Worm (Caenorhabditis elegans) whole organism, L3 larva: Measurements from ENCODE around the gene cap-1.

Experiments used
- elt-2 ChIP-seq: sonication (generic microtip); optimal IDR thresholded peaks from 2 replicates; lab custom pipeline; 2016; ENCODE audit warnings: missing genetic modification reagents, mild to moderate bottlenecking, missing genetic modification characterization, missing compliant biosample characterization
- elt-3 ChIP-seq, 3 experiments: fragments of 150-350 bp in 1 of 3; sonication (generic microtip) in 2 of 3; optimal IDR thresholded peaks; 2 replicates in 2 of 3; 4 replicates in 1 of 3; lab custom pipeline; 2014 to 2017; ENCODE audit warnings: missing biosample characterization in 3 of 3, missing genetic modification characterization in 3 of 3
- hmg-11 ChIP-seq: sonication (generic microtip); optimal IDR thresholded peaks from 2 replicates; lab custom pipeline; 2016; ENCODE audit warnings: missing genetic modification characterization, missing compliant biosample characterization
- nhr-12 ChIP-seq: fragments of 150-350 bp; optimal IDR thresholded peaks from 2 replicates; lab custom pipeline; 2014; ENCODE audit warnings: missing biosample characterization, missing genetic modification characterization
- nhr-25 ChIP-seq: sonication (generic microtip); optimal IDR thresholded peaks from 2 replicates; lab custom pipeline; 2017; ENCODE audit warnings: missing biosample characterization, missing genetic modification characterization
- pha-4 ChIP-seq: fragments of 150-350 bp; optimal IDR thresholded peaks from 2 replicates; lab custom pipeline; 2014; ENCODE audit warnings: missing biosample characterization, missing genetic modification reagents, missing genetic modification characterization

Gene cap-1

ce11 chrIV:7178942-7179341 is 51.1 kb downstream of the cap-1 start, which contains the start of gene C42D4.3:
Gene C42D4.3, plus strand, starts transcription at chrIV:7179239.
- TF ChIP-seq elt-3 (tag; optimal IDR thresholded peaks at IDR 0.05; lab: Kevin White, UChicago) (no peak), pha-4 (tag; lab: Kevin White, UChicago) (no peak), hmg-11 (no peak), elt-2 (no peak), nhr-25 (tag; lab: Kevin White, UChicago) (peak; percentile 96), nhr-12 (tag; lab: Kevin White, UChicago) (no peak)
- TF ChIP-seq, all 47 proteins: peak for 1
